Worm (Caenorhabditis elegans) whole organism, mixed stage, embryonic: ENCODE results near the gene F08B12.4.

Experiments
- M03D4.4 ChIP-seq: sonication (generic microtip); optimal IDR thresholded peaks from 2 replicates; lab custom pipeline; 2017; ENCODE audit warnings: mild to moderate bottlenecking, missing genetic modification characterization, missing compliant biosample characterization
- bed-3 ChIP-seq: fragments of 200-800 bp; sonication (Bioruptor generic); optimal IDR thresholded peaks from 3 replicates; lab custom pipeline; 2018; ENCODE audit warnings: mild to moderate bottlenecking, missing genetic modification characterization, moderate library complexity, missing compliant biosample characterization
- ceh-39 ChIP-seq: fragments of 150-350 bp; optimal IDR thresholded peaks from 2 replicates; lab custom pipeline; 2014; ENCODE audit warnings: missing biosample characterization, missing genetic modification characterization
- ceh-43 ChIP-seq: fragments of 200-800 bp; sonication (Bioruptor generic); optimal IDR thresholded peaks from 2 replicates; lab custom pipeline; 2018; ENCODE audit warnings: mild to moderate bottlenecking, missing genetic modification characterization, moderate library complexity, missing compliant biosample characterization
- ceh-83 ChIP-seq: fragments of 200-800 bp; sonication (Bioruptor generic); optimal IDR thresholded peaks from 2 replicates; lab custom pipeline; 2018; ENCODE audit warnings: mild to moderate bottlenecking, missing genetic modification characterization, missing compliant biosample characterization
- ces-1 ChIP-seq: fragments of 150-350 bp; optimal IDR thresholded peaks from 2 replicates; lab custom pipeline; 2014; ENCODE audit warnings: missing biosample characterization, missing genetic modification reagents, missing genetic modification characterization
- cnd-1 ChIP-seq: fragments of 200-800 bp; sonication (Bioruptor generic); optimal IDR thresholded peaks from 2 replicates; lab custom pipeline; 2018; ENCODE audit warnings: mild to moderate bottlenecking, missing genetic modification characterization, missing compliant biosample characterization
- drap-1 ChIP-seq: fragments of 200-800 bp; sonication (Bioruptor generic); optimal IDR thresholded peaks from 3 replicates; lab custom pipeline; 2018; ENCODE audit warnings: mild to moderate bottlenecking, missing genetic modification characterization, missing compliant biosample characterization
- elt-1 ChIP-seq: sonication (generic microtip); optimal IDR thresholded peaks from 2 replicates; lab custom pipeline; 2017; ENCODE audit warnings: missing genetic modification characterization, mild to moderate bottlenecking, missing compliant biosample characterization, antibody characterized with exemption, moderate library complexity, borderline replicate concordance; ENCODE audit not compliant: insufficient read depth
- flh-1 ChIP-seq: fragments of 200-800 bp; sonication (Bioruptor generic); optimal IDR thresholded peaks from 2 replicates; lab custom pipeline; 2018; ENCODE audit warnings: mild to moderate bottlenecking, missing genetic modification characterization, moderate library complexity, missing compliant biosample characterization
- hlh-1 ChIP-seq: fragments of 150-350 bp; optimal IDR thresholded peaks from 2 replicates; lab custom pipeline; 2014; ENCODE audit warnings: missing biosample characterization, missing genetic modification reagents, missing genetic modification characterization
- lin-13 ChIP-seq: fragments of 150-350 bp; optimal IDR thresholded peaks from 2 replicates; lab custom pipeline; 2014; ENCODE audit warnings: missing biosample characterization, missing genetic modification characterization
- lin-32 ChIP-seq: fragments of 200-800 bp; sonication (Bioruptor generic); optimal IDR thresholded peaks from 2 replicates; lab custom pipeline; 2018; ENCODE audit warnings: mild to moderate bottlenecking, missing genetic modification characterization, missing compliant biosample characterization
- lsy-2 ChIP-seq: fragments of 150-350 bp; optimal IDR thresholded peaks from 2 replicates; lab custom pipeline; 2014; ENCODE audit warnings: missing biosample characterization, missing genetic modification characterization
- mab-5 ChIP-seq: fragments of 150-350 bp; optimal IDR thresholded peaks from 2 replicates; lab custom pipeline; 2014; ENCODE audit warnings: missing biosample characterization, missing genetic modification characterization
- mls-2 ChIP-seq: sonication (generic microtip); optimal IDR thresholded peaks from 2 replicates; lab custom pipeline; 2016; ENCODE audit warnings: mild to moderate bottlenecking, missing genetic modification characterization, moderate library complexity, missing compliant biosample characterization
- nhr-12 ChIP-seq: fragments of 150-350 bp; optimal IDR thresholded peaks from 2 replicates; lab custom pipeline; 2014; ENCODE audit warnings: missing biosample characterization, missing genetic modification characterization
- nhr-2 ChIP-seq: fragments of 150-350 bp; optimal IDR thresholded peaks from 2 replicates; lab custom pipeline; 2014; ENCODE audit warnings: missing biosample characterization, missing genetic modification characterization
- nhr-237 ChIP-seq: fragments of 150-350 bp; optimal IDR thresholded peaks from 2 replicates; lab custom pipeline; 2014; ENCODE audit warnings: missing biosample characterization, missing genetic modification characterization
- nhr-28 ChIP-seq: fragments of 150-350 bp; optimal IDR thresholded peaks from 2 replicates; lab custom pipeline; 2014; ENCODE audit warnings: missing biosample characterization, missing genetic modification characterization
- nhr-76 ChIP-seq: sonication (generic microtip); optimal IDR thresholded peaks from 2 replicates; lab custom pipeline; 2017; ENCODE audit warnings: missing biosample characterization, missing genetic modification characterization
- pha-4 ChIP-seq: fragments of 150-350 bp; optimal IDR thresholded peaks from 2 replicates; lab custom pipeline; 2018; ENCODE audit warnings: missing biosample characterization, missing genetic modification reagents, missing genetic modification characterization
- sem-2 ChIP-seq: fragments of 200-800 bp; sonication (Bioruptor generic); optimal IDR thresholded peaks from 2 replicates; lab custom pipeline; 2018; ENCODE audit warnings: mild to moderate bottlenecking, missing genetic modification characterization, missing compliant biosample characterization
- sptf-1 ChIP-seq: sonication (generic microtip); optimal IDR thresholded peaks from 2 replicates; lab custom pipeline; 2017; ENCODE audit warnings: mild to moderate bottlenecking, missing genetic modification characterization, moderate library complexity, missing compliant biosample characterization
- tbx-8 ChIP-seq: fragments of 200-800 bp; sonication (Bioruptor generic); optimal IDR thresholded peaks from 2 replicates; lab custom pipeline; 2018; ENCODE audit warnings: mild to moderate bottlenecking, missing genetic modification characterization, moderate library complexity, missing compliant biosample characterization
- unc-120 ChIP-seq: sonication (generic microtip); optimal IDR thresholded peaks from 2 replicates; lab custom pipeline; 2017; ENCODE audit warnings: missing genetic modification characterization, missing compliant biosample characterization; ENCODE audit not compliant: poor library complexity, severe bottlenecking
- unc-39 ChIP-seq: fragments of 150-350 bp; optimal IDR thresholded peaks from 2 replicates; lab custom pipeline; 2014; ENCODE audit warnings: missing biosample characterization, missing genetic modification characterization
- unc-62 ChIP-seq: fragments of 150-350 bp; optimal IDR thresholded peaks from 2 replicates; lab custom pipeline; 2014; ENCODE audit warnings: missing biosample characterization, missing genetic modification reagents, missing genetic modification characterization
- zip-8 ChIP-seq: fragments of 150-350 bp; optimal IDR thresholded peaks from 2 replicates; lab custom pipeline; 2014; ENCODE audit warnings: missing biosample characterization, missing genetic modification characterization
- ztf-11 ChIP-seq: fragments of 150-350 bp; optimal IDR thresholded peaks from 2 replicates; lab custom pipeline; 2014; ENCODE audit warnings: missing biosample characterization, missing genetic modification characterization

Gene F08B12.4

ce11 chrX:11411675-11412074 is 4.1 kb upstream of the F08B12.4 start:
- TF ChIP-seq flh-1 (GFP tag; lab: Kevin White, UChicago), result no peak
- TF ChIP-seq ceh-83 (GFP tag; lab: Kevin White, UChicago), result no peak
- no peak for TF ChIP-seq nhr-2 (tag; lab: Kevin White, UChicago)
- no peak for TF ChIP-seq nhr-76 (tag; lab: Kevin White, UChicago)
- no peak for TF ChIP-seq nhr-237
- no peak for TF ChIP-seq sem-2 (GFP tag; lab: Kevin White, UChicago)
- no peak for TF ChIP-seq nhr-28 (tag; lab: Kevin White, UChicago)
- no peak for TF ChIP-seq M03D4.4 (tag; lab: Kevin White, UChicago)
- no peak for TF ChIP-seq mab-5 (tag; lab: Kevin White, UChicago)
- TF ChIP-seq ceh-39 (tag; lab: Kevin White, UChicago), result no peak
- no peak for TF ChIP-seq unc-120
- TF ChIP-seq lsy-2, result no peak
- TF ChIP-seq pha-4, result no peak
- TF ChIP-seq nhr-12, result no peak
- no peak for TF ChIP-seq hlh-1
- no peak for TF ChIP-seq bed-3

DNA sequence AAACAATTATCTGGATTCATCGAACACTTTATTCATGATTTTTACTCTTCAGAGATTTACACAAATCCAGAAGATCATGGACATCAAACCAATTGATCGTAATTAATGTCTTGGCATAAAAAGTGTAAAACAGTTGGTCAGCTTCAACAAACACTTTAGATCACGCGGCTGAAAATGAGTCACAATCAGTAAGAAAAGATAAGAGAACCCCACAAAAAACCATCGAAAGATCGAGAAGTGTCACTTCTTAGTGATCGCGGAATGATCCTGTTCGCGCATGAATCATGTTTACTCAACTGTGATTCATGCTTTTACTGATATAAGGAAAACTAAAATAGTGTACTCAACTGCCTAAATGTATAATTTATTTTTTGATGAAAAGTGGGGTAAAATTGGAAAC is 1.9 kb upstream of the F08B12.4 start:
- TF ChIP-seq lin-13 (tag; lab: Kevin White, UChicago), result no peak
- no peak for TF ChIP-seq ceh-43 (GFP tag; lab: Kevin White, UChicago)
- no peak for TF ChIP-seq unc-120
- no peak for TF ChIP-seq mab-5 (tag; lab: Kevin White, UChicago)
- no peak for TF ChIP-seq bed-3
- TF ChIP-seq nhr-12, result no peak
- TF ChIP-seq lsy-2, result no peak
- no peak for TF ChIP-seq nhr-2 (tag; lab: Kevin White, UChicago)
- no peak for TF ChIP-seq nhr-28 (tag; lab: Kevin White, UChicago)
- TF ChIP-seq ceh-39 (tag; lab: Kevin White, UChicago), result no peak

- TF ChIP-seq nhr-76 (tag; lab: Kevin White, UChicago) (no peak), nhr-28 (tag; lab: Kevin White, UChicago) (no peak), tbx-8 (GFP tag; lab: Kevin White, UChicago) (no peak), ceh-83 (GFP tag; lab: Kevin White, UChicago) (no peak), flh-1 (GFP tag; lab: Kevin White, UChicago) (no peak), sem-2 (GFP tag; lab: Kevin White, UChicago) (no peak), mab-5 (tag; lab: Kevin White, UChicago) (no peak), unc-39 (no peak), nhr-2 (tag; lab: Kevin White, UChicago) (no peak), ces-1 (GFP tag; lab: Kevin White, UChicago) (no peak), elt-1 (tag; lab: Kevin White, UChicago) (no peak), sptf-1 (tag; lab: Kevin White, UChicago) (no peak), ztf-11 (no peak), lin-32 (no peak)
Measured at ce11 chrX:11406784-11407183, 748 bp downstream of the F08B12.4 start.

ce11 chrX:11405908-11406307 is 1.6 kb downstream of the F08B12.4 start, which contains the start of gene slo-2:
slo-2 (minus strand) TSS chrX:11405931.
- TF ChIP-seq M03D4.4 (tag; lab: Kevin White, UChicago) (no peak), ces-1 (GFP tag; lab: Kevin White, UChicago) (peak; percentile 89), nhr-76 (tag; lab: Kevin White, UChicago) (no peak)
- TF ChIP-seq, all 35 proteins: peak for 1

DNA sequence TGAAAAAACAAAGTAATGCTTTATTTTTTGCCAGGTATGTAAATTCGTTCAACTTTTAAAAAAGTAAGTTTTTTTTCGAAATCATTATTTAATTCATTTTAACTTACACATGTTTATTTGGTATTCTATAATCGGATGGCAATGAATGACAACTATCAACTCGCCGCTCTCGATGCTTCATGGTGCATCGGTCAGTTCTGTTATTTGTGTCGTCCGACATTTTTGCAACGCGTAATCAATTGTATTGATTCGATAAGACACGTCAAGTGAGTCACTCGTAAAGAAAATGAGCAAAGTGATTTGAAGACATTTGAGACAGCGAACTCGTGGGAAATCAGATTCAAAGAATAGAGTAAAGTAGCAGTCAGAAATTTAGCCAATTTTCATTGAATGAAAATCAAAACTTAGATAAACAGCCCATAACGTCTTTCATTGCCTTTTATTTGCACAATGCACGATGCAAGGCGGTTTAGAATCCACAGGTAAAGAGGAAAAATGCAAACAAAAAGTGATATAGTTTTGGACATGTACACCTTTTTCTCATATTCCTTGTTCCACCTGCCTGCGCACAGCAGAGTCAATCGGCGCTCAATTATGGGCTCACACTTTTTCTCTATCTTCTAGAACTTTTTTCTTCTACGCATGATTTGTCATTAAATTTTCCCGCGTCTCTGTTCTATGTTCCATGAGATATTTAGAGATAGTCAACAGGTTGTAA is 6.9 kb downstream of the F08B12.4 start:
- TF ChIP-seq nhr-2 (tag; lab: Kevin White, UChicago) (no peak), ceh-39 (tag; lab: Kevin White, UChicago) (no peak), mab-5 (tag; lab: Kevin White, UChicago) (no peak), nhr-28 (tag; lab: Kevin White, UChicago) (no peak), cnd-1 (tag; lab: Kevin White, UChicago) (no peak), bed-3 (no peak), lin-13 (tag; lab: Kevin White, UChicago) (no peak), sem-2 (GFP tag; lab: Kevin White, UChicago) (no peak)

- no peak for TF ChIP-seq lsy-2
- no peak for TF ChIP-seq nhr-2 (tag; lab: Kevin White, UChicago)
- TF ChIP-seq ceh-83 (GFP tag; lab: Kevin White, UChicago), result no peak
- no peak for TF ChIP-seq unc-39
- no peak for TF ChIP-seq sem-2 (GFP tag; lab: Kevin White, UChicago)
- TF ChIP-seq ceh-43 (GFP tag; lab: Kevin White, UChicago), result no peak
- TF ChIP-seq mls-2 (tag; lab: Kevin White, UChicago), result no peak
- TF ChIP-seq zip-8, result no peak
- TF ChIP-seq unc-62, result no peak
- TF ChIP-seq drap-1 (GFP tag; lab: Kevin White, UChicago), result no peak
- TF ChIP-seq M03D4.4 (tag; lab: Kevin White, UChicago), result no peak
- no peak for TF ChIP-seq nhr-76 (tag; lab: Kevin White, UChicago)
- TF ChIP-seq nhr-28 (tag; lab: Kevin White, UChicago), result no peak
Measured at ce11 chrX:11392924-11393323, 14.6 kb downstream of the F08B12.4 start, which contains the start of gene prx-12. prx-12 (plus strand) TSS chrX:11393294.
